Worm (Caenorhabditis elegans) whole organism, L3 larva: ENCODE results near the gene srbc-48.

Experiments used
- ama-1 ChIP-seq: fragments of 150-350 bp; optimal IDR thresholded peaks from 2 replicates; lab custom pipeline; 2018
- ceh-82 ChIP-seq: fragments of 150-350 bp; optimal IDR thresholded peaks from 2 replicates; lab custom pipeline; 2014; ENCODE audit warnings: missing biosample characterization, missing genetic modification characterization
- elt-3 ChIP-seq, 3 experiments: fragments of 150-350 bp in 1 of 3; sonication (generic microtip) in 2 of 3; optimal IDR thresholded peaks; 2 replicates in 2 of 3; 4 replicates in 1 of 3; lab custom pipeline; 2014 to 2017; ENCODE audit warnings: missing biosample characterization in 3 of 3, missing genetic modification characterization in 3 of 3
- eor-1 ChIP-seq, 2 experiments: fragments of 150-350 bp; optimal IDR thresholded peaks; 2 replicates each; lab custom pipeline; 2014 to 2018; ENCODE audit warnings: missing biosample characterization in 2 of 2, missing genetic modification characterization in 2 of 2
- jun-1 ChIP-seq: fragments of 150-350 bp; optimal IDR thresholded peaks from 2 replicates; lab custom pipeline; 2014; ENCODE audit warnings: missing biosample characterization, missing genetic modification reagents, missing genetic modification characterization
- nhr-23 ChIP-seq: fragments of 150-350 bp; optimal IDR thresholded peaks from 2 replicates; lab custom pipeline; 2014; ENCODE audit warnings: missing biosample characterization, missing genetic modification reagents, missing genetic modification characterization
- nhr-25 ChIP-seq: sonication (generic microtip); optimal IDR thresholded peaks from 2 replicates; lab custom pipeline; 2017; ENCODE audit warnings: missing biosample characterization, missing genetic modification characterization
- nhr-28 ChIP-seq: fragments of 150-350 bp; optimal IDR thresholded peaks from 2 replicates; lab custom pipeline; 2014; ENCODE audit warnings: missing biosample characterization, missing genetic modification characterization
- nhr-76 ChIP-seq: fragments of 150-350 bp; sonication (generic microtip); optimal IDR thresholded peaks from 5 replicates; lab custom pipeline; 2014; ENCODE audit warnings: missing biosample characterization, missing genetic modification characterization
- pha-4 ChIP-seq: fragments of 150-350 bp; optimal IDR thresholded peaks from 2 replicates; lab custom pipeline; 2014; ENCODE audit warnings: missing biosample characterization, missing genetic modification reagents, missing genetic modification characterization
- pqm-1 ChIP-seq: fragments of 150-350 bp; optimal IDR thresholded peaks from 2 replicates; lab custom pipeline; 2017; ENCODE audit warnings: missing biosample characterization, missing genetic modification characterization, inconsistent platforms

ce11 chrV:15798108-15798507 is 22.0 kb upstream of the srbc-48 start, which contains the start of gene T26E4.10:
- TF ChIP-seq ama-1 (lab: Kevin White, UChicago), result no peak
- no peak for TF ChIP-seq ceh-82 (tag; lab: Kevin White, UChicago)
- TF ChIP-seq pqm-1 (tag; lab: Kevin White, UChicago), result no peak
- no peak for TF ChIP-seq nhr-76 (tag; lab: Kevin White, UChicago)
- TF ChIP-seq nhr-23 (tag; lab: Kevin White, UChicago), result no peak
- TF ChIP-seq elt-3 (tag; optimal IDR thresholded peaks at IDR 0.05; lab: Kevin White, UChicago), result no peak
- TF ChIP-seq nhr-28 (tag; lab: Kevin White, UChicago), result no peak
- TF ChIP-seq eor-1 (tag; optimal IDR thresholded peaks at IDR 0.05; lab: Kevin White, UChicago), result no peak
- no peak for TF ChIP-seq jun-1 (tag; lab: Kevin White, UChicago)
- no peak for TF ChIP-seq pha-4 (tag; lab: Kevin White, UChicago)
- TF ChIP-seq nhr-25 (tag; lab: Kevin White, UChicago), result no peak
